Worm (Caenorhabditis elegans) whole organism, L4 larva: ENCODE data around the gene rps-12.

Experiments
- F26F4.8 ChIP-seq: fragments of 200-800 bp; sonication (Bioruptor generic); conservative IDR thresholded peaks from 2 replicates; pipeline ENCODE4 v1.3.6; 2022; ENCODE audit warnings: missing genetic modification characterization, missing compliant biosample characterization
- F49E8.2 ChIP-seq: sonication (generic microtip); optimal IDR thresholded peaks from 2 replicates; lab custom pipeline; 2016; ENCODE audit warnings: missing compliant biosample characterization, mild to moderate bottlenecking, missing genetic modification characterization, borderline replicate concordance
- Y105C5A.15 ChIP-seq: fragments of 200-800 bp; sonication (Bioruptor generic); IDR thresholded peaks from 2 replicates; pipeline ENCODE4 v1.3.6; 2022; ENCODE audit warnings: missing genetic modification characterization, missing compliant biosample characterization
- ZK546.5 ChIP-seq, 2 experiments: sonication (generic microtip); optimal IDR thresholded peaks; 2 replicates each; lab custom pipeline; 2017; ENCODE audit warnings: missing biosample characterization in 2 of 2, missing genetic modification characterization in 2 of 2
- ceh-20 ChIP-seq: fragments of 200-800 bp; sonication (Bioruptor generic); IDR thresholded peaks from 2 replicates; pipeline ENCODE4 v1.3.6; 2022; ENCODE audit warnings: missing genetic modification reagents, missing genetic modification characterization, missing compliant biosample characterization
- ceh-32 ChIP-seq: sonication (generic microtip); optimal IDR thresholded peaks from 2 replicates; lab custom pipeline; 2016; ENCODE audit warnings: mild to moderate bottlenecking, missing genetic modification characterization, missing compliant biosample characterization; ENCODE audit not compliant: poor library complexity
- ceh-62 ChIP-seq: sonication (generic microtip); optimal IDR thresholded peaks from 2 replicates; lab custom pipeline; 2017; ENCODE audit warnings: missing biosample characterization, missing genetic modification characterization
- ces-1 ChIP-seq: fragments of 150-350 bp; sonication (generic microtip); optimal IDR thresholded peaks from 4 replicates; lab custom pipeline; 2014; ENCODE audit warnings: missing biosample characterization, missing genetic modification reagents, missing genetic modification characterization
- cey-2 ChIP-seq: sonication (generic microtip); optimal IDR thresholded peaks from 3 replicates; lab custom pipeline; 2017; ENCODE audit warnings: missing genetic modification characterization, mild to moderate bottlenecking, missing compliant biosample characterization, antibody characterized with exemption, borderline replicate concordance; ENCODE audit not compliant: insufficient read depth
- daf-12 ChIP-seq: fragments of 150-350 bp; optimal IDR thresholded peaks from 2 replicates; lab custom pipeline; 2014; ENCODE audit warnings: missing biosample characterization, missing genetic modification reagents, missing genetic modification characterization
- duxl-1 ChIP-seq: sonication (generic microtip); optimal IDR thresholded peaks from 2 replicates; lab custom pipeline; 2016; ENCODE audit warnings: mild to moderate bottlenecking, missing genetic modification characterization, moderate library complexity, missing compliant biosample characterization; ENCODE audit not compliant: poor library complexity
- dve-1 ChIP-seq: sonication (generic microtip); optimal IDR thresholded peaks from 2 replicates; lab custom pipeline; 2017; ENCODE audit warnings: antibody characterized with exemption, mild to moderate bottlenecking, missing genetic modification characterization, missing compliant biosample characterization; ENCODE audit not compliant: insufficient read depth
- fos-1 ChIP-seq: fragments of 150-350 bp; optimal IDR thresholded peaks from 2 replicates; lab custom pipeline; 2014; ENCODE audit warnings: missing biosample characterization, missing genetic modification characterization
- gei-8 ChIP-seq: fragments of 200-800 bp; sonication (Bioruptor generic); optimal IDR thresholded peaks from 2 replicates; lab custom pipeline; 2018; ENCODE audit warnings: mild to moderate bottlenecking, missing genetic modification characterization, missing compliant biosample characterization
- hlh-11 ChIP-seq: fragments of 200-800 bp; sonication (Bioruptor generic); optimal IDR thresholded peaks from 2 replicates; lab custom pipeline; 2018; ENCODE audit warnings: mild to moderate bottlenecking, missing genetic modification characterization, missing compliant biosample characterization
- lim-7 ChIP-seq: fragments of 200-800 bp; sonication (Bioruptor generic); IDR thresholded peaks from 2 replicates; pipeline ENCODE4 v1.3.6; 2022; ENCODE audit warnings: missing genetic modification characterization, missing compliant biosample characterization
- lin-1 ChIP-seq: fragments of 200-800 bp; sonication (Bioruptor generic); IDR thresholded peaks from 2 replicates; pipeline ENCODE4 v1.3.6; 2022; ENCODE audit warnings: missing genetic modification reagents, missing genetic modification characterization, missing compliant biosample characterization
- lin-29 ChIP-seq: fragments of 200-800 bp; sonication (Bioruptor generic); IDR thresholded peaks from 2 replicates; pipeline ENCODE4 v1.3.6; 2022; ENCODE audit warnings: missing genetic modification reagents, missing genetic modification characterization, missing compliant biosample characterization
- lin-38 ChIP-seq: fragments of 200-800 bp; sonication (Bioruptor generic); IDR thresholded peaks from 2 replicates; pipeline ENCODE4 v1.3.6; 2022; ENCODE audit warnings: missing genetic modification reagents, missing genetic modification characterization, missing compliant biosample characterization
- lin-39 ChIP-seq: fragments of 150-350 bp; optimal IDR thresholded peaks from 2 replicates; lab custom pipeline; 2014; ENCODE audit warnings: missing biosample characterization, missing genetic modification reagents, missing genetic modification characterization
- lsy-2 ChIP-seq, 2 experiments: fragments of 150-350 bp in 1 of 2; sonication (generic microtip) in 1 of 2; optimal IDR thresholded peaks; 2 replicates each; lab custom pipeline; 2014 to 2017; ENCODE audit warnings: missing biosample characterization in 2 of 2, missing genetic modification characterization in 2 of 2
- madf-5 ChIP-seq, 2 experiments: fragments of 200-800 bp; sonication (Bioruptor generic); IDR thresholded peaks; 2 replicates each; pipeline ENCODE4 v1.3.6; 2022; ENCODE audit warnings: missing compliant biosample characterization in 2 of 2, missing genetic modification characterization in 2 of 2
- madf-9 ChIP-seq: fragments of 200-800 bp; sonication (Bioruptor generic); conservative IDR thresholded peaks from 2 replicates; pipeline ENCODE4 v1.3.6; 2022; ENCODE audit warnings: missing genetic modification reagents, missing genetic modification characterization, missing compliant biosample characterization
- mdl-1 ChIP-seq, 2 experiments: fragments of 150-350 bp in 1 of 2; sonication (generic microtip) in 1 of 2; optimal IDR thresholded peaks; 2 replicates each; lab custom pipeline; 2014 to 2017; ENCODE audit warnings: missing biosample characterization in 2 of 2, missing genetic modification characterization in 2 of 2
- mes-2 ChIP-seq: sonication (generic microtip); optimal IDR thresholded peaks from 2 replicates; lab custom pipeline; 2016; ENCODE audit warnings: missing genotype, mild to moderate bottlenecking, missing genetic modification characterization, missing compliant biosample characterization; ENCODE audit not compliant: poor library complexity, severe bottlenecking
- mxl-2 ChIP-seq: fragments of 200-800 bp; sonication (Bioruptor generic); conservative IDR thresholded peaks from 2 replicates; pipeline ENCODE4 v1.3.6; 2022; ENCODE audit warnings: missing genetic modification reagents, missing genetic modification characterization, missing compliant biosample characterization
- nhr-102 ChIP-seq: sonication (generic microtip); optimal IDR thresholded peaks from 2 replicates; lab custom pipeline; 2016; ENCODE audit warnings: mild to moderate bottlenecking, missing genetic modification characterization, moderate library complexity, missing compliant biosample characterization
- nhr-25 ChIP-seq: sonication (generic microtip); optimal IDR thresholded peaks from 2 replicates; lab custom pipeline; 2017; ENCODE audit warnings: missing genetic modification characterization, mild to moderate bottlenecking, missing compliant biosample characterization, antibody characterized with exemption, moderate library complexity, borderline replicate concordance; ENCODE audit not compliant: insufficient read depth
- nhr-28 ChIP-seq: fragments of 150-350 bp; optimal IDR thresholded peaks from 2 replicates; lab custom pipeline; 2014; ENCODE audit warnings: missing biosample characterization, missing genetic modification characterization
- nhr-41 ChIP-seq: fragments of 200-800 bp; sonication (Bioruptor generic); IDR thresholded peaks from 2 replicates; pipeline ENCODE4 v1.3.6; 2022; ENCODE audit warnings: missing genetic modification reagents, missing genetic modification characterization, missing compliant biosample characterization
- nhr-42 ChIP-seq: fragments of 200-800 bp; sonication (Bioruptor generic); IDR thresholded peaks from 2 replicates; pipeline ENCODE4 v1.3.6; 2022; ENCODE audit warnings: missing genetic modification characterization, missing compliant biosample characterization
- nhr-48 ChIP-seq: sonication (generic microtip); optimal IDR thresholded peaks from 2 replicates; lab custom pipeline; 2016; ENCODE audit warnings: mild to moderate bottlenecking, missing genetic modification characterization, missing compliant biosample characterization
- nhr-6 ChIP-seq: fragments of 150-350 bp; optimal IDR thresholded peaks from 2 replicates; lab custom pipeline; 2014; ENCODE audit warnings: missing biosample characterization, missing genetic modification characterization
- nhr-77 ChIP-seq: fragments of 150-350 bp; optimal IDR thresholded peaks from 2 replicates; lab custom pipeline; 2014; ENCODE audit warnings: missing biosample characterization, missing genetic modification characterization
- pha-4 ChIP-seq, 2 experiments: fragments of 150-350 bp in 1 of 2; fragments of 200-800 bp in 1 of 2; sonication (Bioruptor generic) in 1 of 2; IDR thresholded peaks in 1 of 2; optimal IDR thresholded peaks in 1 of 2; 2 replicates each; pipeline versions ENCODE4 v1.3.6 to Lab custom; 2014 to 2022; ENCODE audit warnings: missing genetic modification characterization in 2 of 2, missing genetic modification reagents in 2 of 2, missing biosample characterization in 1 of 2, missing compliant biosample characterization in 1 of 2
- php-3 ChIP-seq: fragments of 200-800 bp; sonication (Bioruptor generic); IDR thresholded peaks from 2 replicates; pipeline ENCODE4 v1.3.6; 2022; ENCODE audit warnings: missing genetic modification reagents, missing genetic modification characterization, missing compliant biosample characterization
- rbr-2 ChIP-seq: sonication (generic microtip); optimal IDR thresholded peaks from 2 replicates; lab custom pipeline; 2016; ENCODE audit warnings: missing genotype, missing genetic modification characterization, missing compliant biosample characterization
- saeg-2 ChIP-seq: fragments of 200-800 bp; sonication (Bioruptor generic); IDR thresholded peaks from 2 replicates; pipeline ENCODE4 v1.3.6; 2022; ENCODE audit warnings: missing genetic modification reagents, missing genetic modification characterization, missing compliant biosample characterization
- skn-1 ChIP-seq: fragments of 150-350 bp; optimal IDR thresholded peaks from 2 replicates; lab custom pipeline; 2014; ENCODE audit warnings: missing biosample characterization, missing genetic modification characterization
- spr-1 ChIP-seq: sonication (generic microtip); optimal IDR thresholded peaks from 2 replicates; lab custom pipeline; 2016; ENCODE audit warnings: mild to moderate bottlenecking, missing genetic modification characterization, missing compliant biosample characterization
- tag-97 ChIP-seq: fragments of 200-800 bp; sonication (Bioruptor generic); IDR thresholded peaks from 2 replicates; pipeline ENCODE4 v1.3.6; 2022; ENCODE audit warnings: missing genetic modification characterization, missing compliant biosample characterization
- tra-1 ChIP-seq: fragments of 200-800 bp; sonication (Bioruptor generic); IDR thresholded peaks from 2 replicates; pipeline ENCODE4 v1.3.6; 2022; ENCODE audit warnings: missing genetic modification reagents, missing genetic modification characterization, missing compliant biosample characterization
- unc-130 ChIP-seq: sonication (generic microtip); optimal IDR thresholded peaks from 2 replicates; lab custom pipeline; 2016; ENCODE audit warnings: missing genetic modification reagents, missing genetic modification characterization, missing compliant biosample characterization
- unc-39 ChIP-seq: sonication (generic microtip); optimal IDR thresholded peaks from 2 replicates; lab custom pipeline; 2017; ENCODE audit warnings: missing biosample characterization, missing genetic modification characterization
- vab-7 ChIP-seq: fragments of 200-800 bp; sonication (Bioruptor generic); IDR thresholded peaks from 2 replicates; pipeline ENCODE4 v1.3.6; 2022; ENCODE audit warnings: missing genetic modification reagents, missing genetic modification characterization, missing compliant biosample characterization
- zfp-3 ChIP-seq: fragments of 200-800 bp; sonication (Bioruptor generic); conservative IDR thresholded peaks from 2 replicates; pipeline ENCODE4 v1.3.6; 2022; ENCODE audit warnings: missing genetic modification reagents, missing genetic modification characterization, missing compliant biosample characterization
- zip-11 ChIP-seq: fragments of 200-800 bp; sonication (Bioruptor generic); IDR thresholded peaks from 2 replicates; pipeline ENCODE4 v1.3.6; 2022; ENCODE audit warnings: missing genetic modification characterization, missing compliant biosample characterization
- zip-2 ChIP-seq: fragments of 150-350 bp; optimal IDR thresholded peaks from 2 replicates; lab custom pipeline; 2014; ENCODE audit warnings: missing biosample characterization, missing genetic modification characterization
- ztf-7 ChIP-seq: fragments of 150-350 bp; optimal IDR thresholded peaks from 2 replicates; lab custom pipeline; 2014; ENCODE audit warnings: missing biosample characterization, missing genetic modification characterization

The rps-12 gene

ce11 chrIII:5706077-5706627, 27.1 kb downstream of the rps-12 start, which contains the start of gene rpl-23 (continued):
- peak; percentile 94 for TF ChIP-seq dve-1 (tag; lab: Kevin White, UChicago)
- TF ChIP-seq zip-11 (GFP tag; lab: Robert Waterston, UW) = no peak
- TF ChIP-seq tag-97 (GFP tag; lab: Robert Waterston, UW) = no peak
- TF ChIP-seq F26F4.8 (GFP tag; lab: Robert Waterston, UW) = no peak
- TF ChIP-seq cey-2 (tag; lab: Kevin White, UChicago) = no peak
- TF ChIP-seq daf-12 (tag; lab: Kevin White, UChicago) = no peak
- no peak for TF ChIP-seq lin-1 (GFP tag; lab: Robert Waterston, UW)
- peak; percentile 63 for TF ChIP-seq ces-1 (GFP tag; lab: Kevin White, UChicago)
- TF ChIP-seq lin-29 = no peak
- TF ChIP-seq mes-2 = peak; percentile 92
- no peak for TF ChIP-seq lin-39 (tag; lab: Kevin White, UChicago)
- no peak for TF ChIP-seq gei-8 (GFP tag; lab: Kevin White, UChicago)
- TF ChIP-seq mxl-2 (GFP tag; lab: Robert Waterston, UW) = no peak
- TF ChIP-seq zfp-3 (GFP tag; lab: Robert Waterston, UW) = no peak
- peak; percentile 56 for TF ChIP-seq unc-130 (GFP tag; lab: Kevin White, UChicago)
- peak; percentile 77 for TF ChIP-seq hlh-11 (tag; lab: Kevin White, UChicago)
- peak; percentile 83 for TF ChIP-seq rbr-2
- TF ChIP-seq madf-9 (GFP tag; lab: Robert Waterston, UW) = no peak; the same call in 1 of the 2 replicates
- peak; percentile 52 for TF ChIP-seq nhr-102 (tag; lab: Kevin White, UChicago)
- TF ChIP-seq nhr-28 (tag; lab: Kevin White, UChicago) = peak; percentile 83
- peak; percentile 52; the same call in 1 of the 2 replicates for TF ChIP-seq ceh-20
- TF ChIP-seq zip-2 = peak; percentile 29
- TF ChIP-seq nhr-48 (tag; lab: Kevin White, UChicago) = peak; percentile 13
- no peak for TF ChIP-seq nhr-42 (GFP tag; lab: Robert Waterston, UW)
- no peak for TF ChIP-seq php-3 (GFP tag; lab: Robert Waterston, UW)
- peak; percentile 96 for TF ChIP-seq nhr-77 (tag; lab: Kevin White, UChicago)
- TF ChIP-seq vab-7 (GFP tag; lab: Robert Waterston, UW) = peak; percentile 61
- TF ChIP-seq ceh-62 = no peak
- TF ChIP-seq duxl-1 = no peak
- peak; percentile 73 for TF ChIP-seq ztf-7
- TF ChIP-seq lsy-2 (tag; optimal IDR thresholded peaks at IDR 0.05; lab: Kevin White, UChicago) = peak; percentile 83 to 96
- TF ChIP-seq spr-1 = peak; percentile 15
- TF ChIP-seq saeg-2 (GFP tag; lab: Robert Waterston, UW) = 0 out of 2 replicates have a peak, but pooled peaks have one; percentile 14
- TF ChIP-seq F49E8.2 (tag; lab: Kevin White, UChicago) = no peak
- peak; percentile 85 for TF ChIP-seq lin-38 (GFP tag; lab: Robert Waterston, UW)
- TF ChIP-seq lim-7 (GFP tag; lab: Robert Waterston, UW) = 0 out of 2 replicates have a peak, but pooled peaks have one; percentile 52
- no peak for TF ChIP-seq fos-1 (tag; lab: Kevin White, UChicago)
- TF ChIP-seq mdl-1 (tag; optimal IDR thresholded peaks at IDR 0.05; lab: Kevin White, UChicago) = peak in 1 of 2 experiments; percentile 71
- TF ChIP-seq nhr-25 (tag; lab: Kevin White, UChicago) = peak; percentile 36
- no peak for TF ChIP-seq madf-5 (GFP tag; IDR thresholded peaks at IDR 0.05; lab: Robert Waterston, UW)
- TF ChIP-seq pha-4 (GFP tag; IDR thresholded peaks at IDR 0.05; lab: Robert Waterston, UW) = peak; percentile 64; the same call in 1 of the 2 replicates
- TF ChIP-seq pha-4 (tag; optimal IDR thresholded peaks at IDR 0.05; lab: Kevin White, UChicago) = peak; percentile 98
- peak; percentile 73 for TF ChIP-seq nhr-6 (tag; lab: Kevin White, UChicago)
- TF ChIP-seq ceh-32 (tag; lab: Kevin White, UChicago) = no peak
- TF ChIP-seq tra-1 (GFP tag; lab: Robert Waterston, UW) = peak; percentile 65; the same call in 1 of the 2 replicates
- peak in 1 of 2 experiments; percentile 58 for TF ChIP-seq ZK546.5 (tag; optimal IDR thresholded peaks at IDR 0.05; lab: Kevin White, UChicago)
- TF ChIP-seq skn-1 = no peak
- TF ChIP-seq Y105C5A.15 (GFP tag; lab: Robert Waterston, UW) = no peak
- TF ChIP-seq unc-39 (tag; lab: Kevin White, UChicago) = no peak
- TF ChIP-seq nhr-41 (GFP tag; lab: Robert Waterston, UW) = no peak
